Fruit fly (Drosophila melanogaster) whole organism, embryonic: ENCODE measurements around the gene CG7362.
A peak's percentile ranks its signal among the peaks of the same experiment; 100 is the strongest.

Experiments used
- Ada2b ChIP-seq: fragments of 200-800 bp; sonication (Bioruptor generic); IDR thresholded peaks from 2 replicates; pipeline ENCODE4 v1.3.6; 2022; ENCODE audit warnings: missing biosample characterization, missing genetic modification characterization
- Aef1 ChIP-seq: fragments of 200-800 bp; sonication (Bioruptor generic); IDR thresholded peaks from 3 replicates; pipeline ENCODE4 v1.3.6; 2022; ENCODE audit warnings: missing biosample characterization, missing genetic modification characterization
- Atf-2 ChIP-seq: fragments of 200-800 bp; sonication (Bioruptor generic); optimal IDR thresholded peaks from 2 replicates; lab custom pipeline; 2016; ENCODE audit warnings: missing biosample characterization, missing genetic modification characterization
- Atf3 ChIP-seq: fragments of 200-800 bp; sonication (Bioruptor generic); optimal IDR thresholded peaks from 3 replicates; lab custom pipeline; 2016; ENCODE audit warnings: missing biosample characterization, missing genetic modification characterization
- B-H2 ChIP-seq: fragments of 200-800 bp; sonication (Bioruptor generic); optimal IDR thresholded peaks from 2 replicates; lab custom pipeline; 2018; ENCODE audit warnings: missing biosample characterization, mild to moderate bottlenecking, missing genetic modification characterization
- Bgb ChIP-seq: fragments of 200-800 bp; sonication (Bioruptor generic); IDR thresholded peaks from 2 replicates; pipeline ENCODE4 v1.3.6; 2022; ENCODE audit warnings: missing biosample characterization, missing genetic modification characterization; ENCODE audit not compliant: partially characterized antibody
- Blimp-1 ChIP-seq: fragments of 200-800 bp; sonication (Bioruptor generic); optimal IDR thresholded peaks from 3 replicates; lab custom pipeline; 2018; ENCODE audit warnings: missing biosample characterization, missing genetic modification characterization, mild to moderate bottlenecking, moderate library complexity, missing genetic modification reagents
- CG10366 ChIP-seq: fragments of 200-800 bp; sonication (Bioruptor generic); IDR thresholded peaks from 2 replicates; pipeline ENCODE4 v1.3.6; 2022; ENCODE audit warnings: missing biosample characterization, missing genetic modification characterization
- CG12219 ChIP-seq: fragments of 200-800 bp; sonication (Bioruptor generic); optimal IDR thresholded peaks from 3 replicates; lab custom pipeline; 2018; ENCODE audit warnings: missing biosample characterization, mild to moderate bottlenecking, missing genetic modification characterization
- CG13287 ChIP-seq: fragments of 200-800 bp; sonication (Bioruptor generic); IDR thresholded peaks from 2 replicates; pipeline ENCODE4 v1.3.6; 2022; ENCODE audit warnings: missing biosample characterization, missing genetic modification characterization; ENCODE audit not compliant: partially characterized antibody
- CG13296 ChIP-seq: fragments of 200-800 bp; sonication (Bioruptor generic); optimal IDR thresholded peaks from 3 replicates; lab custom pipeline; 2018; ENCODE audit warnings: missing biosample characterization, mild to moderate bottlenecking, missing genetic modification characterization
- CG15011 ChIP-seq: fragments of 200-800 bp; sonication (Bioruptor generic); optimal IDR thresholded peaks from 3 replicates; lab custom pipeline; 2018; ENCODE audit warnings: missing biosample characterization, mild to moderate bottlenecking, missing genetic modification characterization
- CG16813 ChIP-seq: fragments of 200-800 bp; sonication (Bioruptor generic); IDR thresholded peaks from 3 replicates; pipeline ENCODE4 v1.3.6; 2022; ENCODE audit warnings: missing biosample characterization, missing genetic modification characterization; ENCODE audit not compliant: partially characterized antibody
- CG18764 ChIP-seq: fragments of 200-800 bp; sonication (Bioruptor generic); optimal IDR thresholded peaks from 3 replicates; lab custom pipeline; 2016; ENCODE audit warnings: missing biosample characterization, missing genetic modification characterization
- CG3065 ChIP-seq: fragments of 200-800 bp; sonication (Bioruptor generic); optimal IDR thresholded peaks from 2 replicates; lab custom pipeline; 2016; ENCODE audit warnings: missing biosample characterization, missing genetic modification characterization
- CG3163 ChIP-seq: fragments of 200-800 bp; sonication (Bioruptor generic); optimal IDR thresholded peaks from 3 replicates; lab custom pipeline; 2016; ENCODE audit warnings: missing biosample characterization, missing genetic modification characterization
- CG3281 ChIP-seq: fragments of 200-800 bp; sonication (Bioruptor generic); optimal IDR thresholded peaks from 3 replicates; lab custom pipeline; 2017; ENCODE audit warnings: missing biosample characterization, mild to moderate bottlenecking, missing genetic modification characterization
- CG3407 ChIP-seq: fragments of 200-800 bp; sonication (Bioruptor generic); optimal IDR thresholded peaks from 2 replicates; lab custom pipeline; 2018; ENCODE audit warnings: missing biosample characterization, mild to moderate bottlenecking, missing genetic modification characterization
- CG5180 ChIP-seq: fragments of 200-800 bp; sonication (Bioruptor generic); optimal IDR thresholded peaks from 3 replicates; lab custom pipeline; 2017; ENCODE audit warnings: missing biosample characterization, missing genetic modification characterization, mild to moderate bottlenecking, moderate library complexity, missing genetic modification reagents
- CG9727 ChIP-seq: fragments of 200-800 bp; sonication (Bioruptor generic); optimal IDR thresholded peaks from 3 replicates; lab custom pipeline; 2017; ENCODE audit warnings: missing biosample characterization, mild to moderate bottlenecking, missing genetic modification characterization
- Dref ChIP-seq: fragments of 200-800 bp; sonication (Bioruptor generic); IDR thresholded peaks from 2 replicates; pipeline ENCODE4 v1.3.6; 2022; ENCODE audit warnings: missing biosample characterization, missing genetic modification characterization
- Drgx ChIP-seq: fragments of 200-800 bp; sonication (Bioruptor generic); IDR thresholded peaks from 2 replicates; pipeline ENCODE4 v1.3.6; 2022; ENCODE audit warnings: missing biosample characterization, missing genetic modification characterization
- E2f1 ChIP-seq: fragments of 200-800 bp; sonication (Bioruptor generic); IDR thresholded peaks from 2 replicates; pipeline ENCODE4 v1.3.6; 2022; ENCODE audit warnings: missing biosample characterization, missing genetic modification characterization
- E2f2 ChIP-seq: fragments of 200-800 bp; sonication (Bioruptor generic); IDR thresholded peaks from 2 replicates; pipeline ENCODE4 v1.3.6; 2022; ENCODE audit warnings: missing biosample characterization, missing genetic modification characterization
- Hr39 ChIP-seq: fragments of >200 bp; optimal IDR thresholded peaks from 2 replicates; lab custom pipeline; 2017
- Lim3 ChIP-seq: fragments of 200-800 bp; sonication (Bioruptor generic); IDR thresholded peaks from 2 replicates; pipeline ENCODE4 v1.3.6; 2022; ENCODE audit warnings: missing biosample characterization, missing genetic modification characterization
- MBD-R2 ChIP-seq: fragments of 200-800 bp; sonication (Bioruptor generic); IDR thresholded peaks from 2 replicates; pipeline ENCODE4 v1.3.6; 2022; ENCODE audit warnings: missing biosample characterization, missing genetic modification characterization
- Opbp ChIP-seq: fragments of 200-800 bp; sonication (Bioruptor generic); IDR thresholded peaks from 3 replicates; pipeline ENCODE4 v1.3.6; 2022; ENCODE audit warnings: missing biosample characterization, missing genetic modification characterization; ENCODE audit not compliant: partially characterized antibody
- Poxn ChIP-seq: fragments of 200-800 bp; sonication (Bioruptor generic); IDR thresholded peaks from 2 replicates; pipeline ENCODE4 v1.3.6; 2022; ENCODE audit warnings: missing biosample characterization, missing genetic modification characterization
- Sox102F ChIP-seq: fragments of 200-800 bp; sonication (Bioruptor generic); optimal IDR thresholded peaks from 2 replicates; lab custom pipeline; 2018; ENCODE audit warnings: missing biosample characterization, mild to moderate bottlenecking, missing genetic modification characterization, moderate library complexity
- ato ChIP-seq: fragments of 200-800 bp; sonication (Bioruptor generic); IDR thresholded peaks from 2 replicates; pipeline ENCODE4 v1.3.6; 2022; ENCODE audit warnings: missing biosample characterization, missing genetic modification characterization; ENCODE audit not compliant: partially characterized antibody
- cg ChIP-seq: fragments of 200-800 bp; sonication (Bioruptor generic); optimal IDR thresholded peaks from 3 replicates; lab custom pipeline; 2019; ENCODE audit warnings: missing biosample characterization, mild to moderate bottlenecking, missing genetic modification characterization, moderate library complexity
- chinmo ChIP-seq: fragments of 200-800 bp; sonication (Bioruptor generic); IDR thresholded peaks from 4 replicates; pipeline ENCODE4 v1.3.6; 2022; ENCODE audit warnings: missing biosample characterization, missing genetic modification characterization; ENCODE audit not compliant: partially characterized antibody
- cwo ChIP-seq: fragments of 200-800 bp; sonication (Bioruptor generic); optimal IDR thresholded peaks from 3 replicates; lab custom pipeline; 2017; ENCODE audit warnings: missing biosample characterization, missing genetic modification characterization, mild to moderate bottlenecking, moderate library complexity, missing genetic modification reagents
- dimm ChIP-seq: fragments of 200-800 bp; sonication (Bioruptor generic); IDR thresholded peaks from 2 replicates; pipeline ENCODE4 v1.3.6; 2022; ENCODE audit warnings: missing biosample characterization, missing genetic modification characterization
- disco-r ChIP-seq: fragments of 200-800 bp; sonication (Bioruptor generic); optimal IDR thresholded peaks from 2 replicates; lab custom pipeline; 2016; ENCODE audit warnings: missing biosample characterization, missing genetic modification characterization
- en ChIP-seq: fragments of 200-800 bp; sonication (Bioruptor generic); optimal IDR thresholded peaks from 2 replicates; lab custom pipeline; 2016; ENCODE audit warnings: missing biosample characterization, missing genetic modification characterization
- gem ChIP-seq: fragments of 200-800 bp; sonication (Bioruptor generic); optimal IDR thresholded peaks from 2 replicates; lab custom pipeline; 2019; ENCODE audit warnings: missing biosample characterization, mild to moderate bottlenecking, missing genetic modification characterization, moderate library complexity
- insv ChIP-seq, 2 experiments: fragments of 200-800 bp; sonication (Bioruptor generic); optimal IDR thresholded peaks; 3 replicates each; lab custom pipeline; 2016 to 2018; ENCODE audit warnings: missing biosample characterization in 2 of 2, missing genetic modification characterization in 2 of 2
- jumu ChIP-seq: fragments of 200-800 bp; sonication (Bioruptor generic); optimal IDR thresholded peaks from 3 replicates; lab custom pipeline; 2016; ENCODE audit warnings: missing biosample characterization, missing genetic modification characterization
- mirr ChIP-seq: fragments of 200-800 bp; sonication (Bioruptor generic); optimal IDR thresholded peaks from 3 replicates; lab custom pipeline; 2018; ENCODE audit warnings: missing biosample characterization, mild to moderate bottlenecking, missing genetic modification characterization
- nom ChIP-seq: fragments of 200-800 bp; sonication (Bioruptor generic); optimal IDR thresholded peaks from 2 replicates; lab custom pipeline; 2017; ENCODE audit warnings: missing biosample characterization, missing genetic modification characterization, mild to moderate bottlenecking, moderate library complexity, missing genetic modification reagents
- org-1 ChIP-seq: fragments of 200-800 bp; sonication (Bioruptor generic); optimal IDR thresholded peaks from 2 replicates; lab custom pipeline; 2017; ENCODE audit warnings: missing biosample characterization, missing genetic modification characterization
- phol ChIP-seq: fragments of 200-800 bp; sonication (Bioruptor generic); optimal IDR thresholded peaks from 3 replicates; lab custom pipeline; 2018; ENCODE audit warnings: missing biosample characterization, mild to moderate bottlenecking, missing genetic modification characterization, moderate library complexity
- shn ChIP-seq: fragments of 200-800 bp; sonication (Bioruptor generic); optimal IDR thresholded peaks from 3 replicates; lab custom pipeline; 2016; ENCODE audit warnings: missing biosample characterization, missing genetic modification characterization
- sima ChIP-seq: fragments of 200-800 bp; sonication (Bioruptor generic); optimal IDR thresholded peaks from 2 replicates; lab custom pipeline; 2016; ENCODE audit warnings: missing biosample characterization, missing genetic modification characterization
- sisA ChIP-seq: fragments of 200-800 bp; sonication (Bioruptor generic); IDR thresholded peaks from 2 replicates; pipeline ENCODE4 v1.3.6; 2022; ENCODE audit warnings: missing biosample characterization, missing genetic modification characterization
- sqz ChIP-seq: fragments of 200-800 bp; sonication (Bioruptor generic); optimal IDR thresholded peaks from 3 replicates; lab custom pipeline; 2018; ENCODE audit warnings: missing biosample characterization, mild to moderate bottlenecking, missing genetic modification characterization
- tin ChIP-seq: fragments of 200-800 bp; sonication (Bioruptor generic); optimal IDR thresholded peaks from 3 replicates; lab custom pipeline; 2016; ENCODE audit warnings: missing biosample characterization, missing genetic modification characterization
- zen2 ChIP-seq: fragments of 200-800 bp; sonication (Bioruptor generic); IDR thresholded peaks from 3 replicates; pipeline ENCODE4 v1.3.6; 2022; ENCODE audit warnings: missing biosample characterization, missing genetic modification characterization; ENCODE audit not compliant: partially characterized antibody

Gene CG7362

dm6 chr3R:14731781-14732100 lies 22.5 kb downstream of the CG7362 start (continued):
- no peak for TF ChIP-seq nom
- TF ChIP-seq CG12219 (GFP tag; lab: Kevin White, UChicago): no peak
- TF ChIP-seq sqz (GFP tag; lab: Kevin White, UChicago): no peak
- peak; percentile 40 for TF ChIP-seq gem (tag; lab: Kevin White, UChicago)
- TF ChIP-seq en (GFP tag; lab: Kevin White, UChicago): no peak
- no peak for TF ChIP-seq Hr39
- TF ChIP-seq Drgx (GFP tag; lab: Robert Waterston, UW): peak; percentile 62
- TF ChIP-seq phol: peak; percentile 3
- 0 out of 2 replicates have a peak, but pooled peaks have one; percentile 39 for TF ChIP-seq Ada2b
- no peak for TF ChIP-seq Poxn
- TF ChIP-seq CG9727 (GFP tag; lab: Kevin White, UChicago): peak; percentile 9
- no peak for TF ChIP-seq org-1 (GFP tag; lab: Kevin White, UChicago)
- TF ChIP-seq CG15011: no peak
- no peak for TF ChIP-seq tin (GFP tag; lab: Kevin White, UChicago)
- TF ChIP-seq mirr: no peak
- peak; percentile 12 for TF ChIP-seq Blimp-1 (GFP tag; lab: Kevin White, UChicago)
- TF ChIP-seq Bgb (GFP tag; lab: Robert Waterston, UW): no peak

- no peak for TF ChIP-seq Aef1 (GFP tag; lab: Robert Waterston, UW)
- no peak for TF ChIP-seq CG9727 (GFP tag; lab: Kevin White, UChicago)
- TF ChIP-seq zen2 (GFP tag; lab: Robert Waterston, UW): no peak
- TF ChIP-seq cwo (GFP tag; lab: Kevin White, UChicago): peak; percentile 59
- TF ChIP-seq sisA (GFP tag; lab: Robert Waterston, UW): no peak
- TF ChIP-seq CG3163 (GFP tag; lab: Kevin White, UChicago): peak; percentile 90
- peak; percentile 36 for TF ChIP-seq CG13296 (GFP tag; lab: Kevin White, UChicago)
- TF ChIP-seq dimm (GFP tag; lab: Robert Waterston, UW): no peak
- no peak for TF ChIP-seq shn (GFP tag; lab: Kevin White, UChicago)
- no peak for TF ChIP-seq CG3407 (GFP tag; lab: Kevin White, UChicago)
- no peak for TF ChIP-seq Dref (GFP tag; lab: Robert Waterston, UW)
- TF ChIP-seq disco-r (GFP tag; lab: Kevin White, UChicago): no peak
- TF ChIP-seq chinmo: 0 out of 4 replicates have a peak, but pooled peaks have one; percentile 19
- TF ChIP-seq CG18764: no peak
- TF ChIP-seq Sox102F: no peak
- peak; percentile 20; the same call in 1 of the 2 replicates for TF ChIP-seq CG13287 (GFP tag; lab: Robert Waterston, UW)
- peak; percentile 63 for TF ChIP-seq CG3281 (GFP tag; lab: Kevin White, UChicago)
- TF ChIP-seq sima (GFP tag; lab: Kevin White, UChicago): no peak
- no peak for TF ChIP-seq B-H2 (GFP tag; lab: Kevin White, UChicago)
- TF ChIP-seq MBD-R2 (GFP tag; lab: Robert Waterston, UW): peak; percentile 17; the same call in 1 of the 2 replicates
- TF ChIP-seq insv (GFP tag; optimal IDR thresholded peaks at IDR 0.05; lab: Kevin White, UChicago): no peak
- TF ChIP-seq jumu (GFP tag; lab: Kevin White, UChicago): no peak
- no peak for TF ChIP-seq CG3065 (GFP tag; lab: Kevin White, UChicago)
- TF ChIP-seq Atf-2 (GFP tag; lab: Kevin White, UChicago): no peak
- TF ChIP-seq E2f2 (GFP tag; lab: Robert Waterston, UW): no peak
- TF ChIP-seq Lim3 (GFP tag; lab: Robert Waterston, UW): no peak
- no peak for TF ChIP-seq ato
- TF ChIP-seq CG10366 (GFP tag; lab: Robert Waterston, UW): no peak
- TF ChIP-seq CG5180 (GFP tag; lab: Kevin White, UChicago): no peak
- TF ChIP-seq Opbp (GFP tag; lab: Robert Waterston, UW): no peak
- no peak for TF ChIP-seq cg (GFP tag; lab: Kevin White, UChicago)
- no peak for TF ChIP-seq E2f1
- TF ChIP-seq Atf3 (GFP tag; lab: Kevin White, UChicago): no peak
- TF ChIP-seq CG16813 (GFP tag; lab: Robert Waterston, UW): no peak
Measured at dm6 chr3R:14731061-14731780, 23.0 kb downstream of the CG7362 start, which contains the start of gene CG7530. Gene CG7530 (minus strand): TSS chr3R:14731509.
